Fruit fly (Drosophila melanogaster): ENCODE measurements around the gene Srg1.

Srg1 gene

DNA sequence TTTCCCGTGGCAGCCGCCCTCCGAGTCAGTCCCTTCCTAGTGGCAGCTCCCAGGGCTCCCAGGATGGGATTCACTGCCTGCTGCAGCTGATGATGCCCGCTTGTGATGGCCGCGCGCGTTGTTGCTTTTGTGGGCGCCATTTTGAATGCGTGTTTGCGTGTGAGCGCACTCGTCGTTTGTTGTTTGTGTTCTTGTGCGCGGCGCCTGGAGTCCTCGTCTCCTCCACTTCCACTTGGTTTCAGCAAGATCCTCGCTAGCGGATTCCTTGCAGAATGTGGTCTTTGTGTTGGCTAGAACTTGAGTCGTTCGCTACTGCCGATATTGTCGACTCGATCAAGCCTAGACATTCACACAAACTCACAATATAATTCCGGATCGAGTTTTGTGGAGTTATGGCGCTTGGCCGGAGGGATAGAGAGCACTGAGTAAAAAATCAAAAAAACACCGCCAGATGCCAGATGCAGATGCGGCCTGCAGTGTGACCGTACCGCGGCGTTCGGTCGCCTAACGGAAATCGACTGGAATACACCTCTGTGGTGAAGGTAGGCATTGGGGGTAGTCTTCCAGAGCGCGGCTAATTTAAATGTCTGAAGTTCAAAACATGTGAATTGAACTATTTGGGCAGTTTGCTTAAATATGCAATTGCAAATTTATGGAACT is 6.0 kb upstream of the Srg1 start, which contains the start of gene CycB3 (continued):
- TF ChIP-seq CG6791 (GFP tag; IDR thresholded peaks at IDR 0.05; ENCODE audit: partially characterized antibody) (0 out of 3 replicates have a peak, but pooled peaks have one; percentile 51), CG4328 (GFP tag; optimal IDR thresholded peaks at IDR 0.05) (peak; percentile 50), nmo (GFP tag; optimal IDR thresholded peaks at IDR 0.05) (peak; percentile 50), tup (GFP tag; optimal IDR thresholded peaks at IDR 0.05) (no peak), emc (GFP tag; optimal IDR thresholded peaks at IDR 0.05) (no peak), CG2199 (GFP tag; IDR thresholded peaks at IDR 0.05) (no peak), CG12942 (GFP tag; optimal IDR thresholded peaks at IDR 0.05) (no peak), NfI (GFP tag; optimal IDR thresholded peaks at IDR 0.05) (peak; percentile 46), YL-1 (GFP tag; optimal IDR thresholded peaks at IDR 0.05) (peak; percentile 58), psq (GFP tag; optimal IDR thresholded peaks at IDR 0.05) (no peak), sim (GFP tag; IDR thresholded peaks at IDR 0.05) (no peak), Max (GFP tag; optimal IDR thresholded peaks at IDR 0.05) (no peak), trh (GFP tag; optimal IDR thresholded peaks at IDR 0.05) (no peak), Deaf1 (tag; optimal IDR thresholded peaks at IDR 0.05) (no peak), HLH4C (GFP tag; IDR thresholded peaks at IDR 0.05; ENCODE audit: partially characterized antibody) (no peak), Spps (tag; optimal IDR thresholded peaks at IDR 0.05) (peak; percentile 30), Rfx (GFP tag; IDR thresholded peaks at IDR 0.05) (peak; percentile 55), CG7372 (GFP tag; IDR thresholded peaks at IDR 0.05) (no peak), gro (GFP tag; optimal IDR thresholded peaks at IDR 0.05) (no peak), Nf-YB (GFP tag; optimal IDR thresholded peaks at IDR 0.05) (no peak), btn (GFP tag; optimal IDR thresholded peaks at IDR 0.05) (no peak), CG13624 (GFP tag; optimal IDR thresholded peaks at IDR 0.05) (no peak), TFAM (GFP tag; optimal IDR thresholded peaks at IDR 0.05) (no peak), HHEX (GFP tag; optimal IDR thresholded peaks at IDR 0.05) (no peak), CG10543 (GFP tag; optimal IDR thresholded peaks at IDR 0.05) (no peak), zf30C (GFP tag; optimal IDR thresholded peaks at IDR 0.05) (peak; percentile 14), ato (GFP tag; IDR thresholded peaks at IDR 0.05; ENCODE audit: partially characterized antibody) (no peak), CG2678 (tag; optimal IDR thresholded peaks at IDR 0.05) (no peak), lilli (GFP tag; optimal IDR thresholded peaks at IDR 0.05) (no peak), CG11696 (GFP tag; IDR thresholded peaks at IDR 0.05) (no peak), CG1792 (GFP tag; optimal IDR thresholded peaks at IDR 0.05) (no peak), tap (tag; optimal IDR thresholded peaks at IDR 0.05) (no peak), inv (GFP tag; IDR thresholded peaks at IDR 0.05; ENCODE audit: partially characterized antibody) (no peak), CTCF (GFP tag; optimal IDR thresholded peaks at IDR 0.05) (peak; percentile 58), gem (tag; optimal IDR thresholded peaks at IDR 0.05) (no peak), CG18619 (GFP tag; optimal IDR thresholded peaks at IDR 0.05) (peak; percentile 26), schlank (tag; optimal IDR thresholded peaks at IDR 0.05) (peak; percentile 13), Fer3 (tag; optimal IDR thresholded peaks at IDR 0.05) (no peak), chn (GFP tag; optimal IDR thresholded peaks at IDR 0.05) (no peak), CG11456 (GFP tag; IDR thresholded peaks at IDR 0.05) (no peak), CG13296 (GFP tag; optimal IDR thresholded peaks at IDR 0.05) (no peak), CG7839 (tag; optimal IDR thresholded peaks at IDR 0.05) (no peak), Six4 (GFP tag; optimal IDR thresholded peaks at IDR 0.05) (no peak), CG7271 (tag; optimal IDR thresholded peaks at IDR 0.05) (no peak), twi (tag; optimal IDR thresholded peaks at IDR 0.05) (peak; percentile 71), CG4820 (GFP tag; optimal IDR thresholded peaks at IDR 0.05) (no peak), Jarid2 (GFP tag; optimal IDR thresholded peaks at IDR 0.05) (peak; percentile 26), gcm (GFP tag; optimal IDR thresholded peaks at IDR 0.05) (no peak), CG10321 (GFP tag; IDR thresholded peaks at IDR 0.05) (no peak), CG4617 (GFP tag; optimal IDR thresholded peaks at IDR 0.05; ENCODE audit: borderline replicate concordance) (peak; percentile 19), usp (GFP tag; optimal IDR thresholded peaks at IDR 0.05) (no peak)

Data from whole organism, embryonic.